Worm (Caenorhabditis elegans) whole organism, young adult: Measurements from ENCODE around the gene ztf-20.

Experiments used
- B0261.1 ChIP-seq: sonication (generic microtip); optimal IDR thresholded peaks from 2 replicates; lab custom pipeline; 2016; ENCODE audit warnings: mild to moderate bottlenecking, missing genetic modification characterization, moderate library complexity, missing compliant biosample characterization
- D2030.7 ChIP-seq: fragments of 200-800 bp; sonication (Bioruptor generic); IDR thresholded peaks from 2 replicates; pipeline ENCODE4 v1.3.6; 2022; ENCODE audit warnings: missing genetic modification reagents, missing genetic modification characterization, missing compliant biosample characterization
- F37B4.10 ChIP-seq: fragments of 200-800 bp; sonication (Bioruptor generic); IDR thresholded peaks from 2 replicates; pipeline ENCODE4 v1.3.6; 2022; ENCODE audit warnings: missing genetic modification characterization, missing compliant biosample characterization
- F57A8.1 ChIP-seq: fragments of 200-800 bp; sonication (Bioruptor generic); optimal IDR thresholded peaks from 2 replicates; lab custom pipeline; 2018; ENCODE audit warnings: mild to moderate bottlenecking, missing genetic modification characterization, moderate library complexity, missing compliant biosample characterization
- F57C9.4 ChIP-seq: sonication (generic microtip); optimal IDR thresholded peaks from 2 replicates; lab custom pipeline; 2017; ENCODE audit warnings: mild to moderate bottlenecking, missing genetic modification characterization, missing compliant biosample characterization
- K11D2.4 ChIP-seq: fragments of 200-800 bp; sonication (Bioruptor generic); IDR thresholded peaks from 2 replicates; pipeline ENCODE4 v1.3.6; 2022; ENCODE audit warnings: missing genetic modification reagents, missing genetic modification characterization, missing compliant biosample characterization
- Y56A3A.18 ChIP-seq: fragments of 200-800 bp; sonication (Bioruptor generic); IDR thresholded peaks from 2 replicates; pipeline ENCODE4 v1.3.6; 2022; ENCODE audit warnings: missing genetic modification reagents, missing genetic modification characterization, missing compliant biosample characterization
- Y67H2A.10 ChIP-seq: fragments of 200-800 bp; sonication (Bioruptor generic); conservative IDR thresholded peaks from 2 replicates; pipeline ENCODE4 v1.3.6; 2022; ENCODE audit warnings: missing genetic modification reagents, missing genetic modification characterization, missing compliant biosample characterization
- aptf-3 ChIP-seq: fragments of 200-800 bp; sonication (Bioruptor generic); IDR thresholded peaks from 2 replicates; pipeline ENCODE4 v1.3.6; 2022; ENCODE audit warnings: missing genetic modification characterization, missing compliant biosample characterization
- attf-3 ChIP-seq: fragments of 200-800 bp; sonication (Bioruptor generic); conservative IDR thresholded peaks from 2 replicates; pipeline ENCODE4 v1.3.6; 2022; ENCODE audit warnings: missing genetic modification reagents, missing genetic modification characterization, missing compliant biosample characterization
- ceh-27 ChIP-seq: fragments of 200-800 bp; sonication (Bioruptor generic); optimal IDR thresholded peaks from 2 replicates; lab custom pipeline; 2018; ENCODE audit warnings: mild to moderate bottlenecking, missing genetic modification characterization, moderate library complexity, missing compliant biosample characterization
- ceh-58 ChIP-seq: fragments of 200-800 bp; sonication (Bioruptor generic); IDR thresholded peaks from 2 replicates; pipeline ENCODE4 v1.3.6; 2022; ENCODE audit warnings: missing genetic modification characterization, missing compliant biosample characterization
- dpff-1 ChIP-seq: sonication (generic microtip); optimal IDR thresholded peaks from 2 replicates; lab custom pipeline; 2017; ENCODE audit warnings: mild to moderate bottlenecking, missing genetic modification characterization, missing compliant biosample characterization
- egrh-3 ChIP-seq: fragments of 200-800 bp; sonication (Bioruptor generic); IDR thresholded peaks from 2 replicates; pipeline ENCODE4 v1.3.6; 2022; ENCODE audit warnings: missing genetic modification reagents, missing genetic modification characterization, missing compliant biosample characterization
- hsf-1 ChIP-seq: fragments of 200-800 bp; sonication (Bioruptor generic); IDR thresholded peaks from 2 replicates; pipeline ENCODE4 v1.3.6; 2022; ENCODE audit warnings: missing genetic modification reagents, missing genetic modification characterization, missing compliant biosample characterization
- lir-1 ChIP-seq: fragments of 200-800 bp; sonication (Bioruptor generic); conservative IDR thresholded peaks from 2 replicates; pipeline ENCODE4 v1.3.6; 2022; ENCODE audit warnings: missing genetic modification reagents, missing genetic modification characterization, missing compliant biosample characterization
- nfyb-1 ChIP-seq: fragments of 200-800 bp; sonication (Bioruptor generic); IDR thresholded peaks from 2 replicates; pipeline ENCODE4 v1.3.6; 2022; ENCODE audit warnings: missing genetic modification reagents, missing genetic modification characterization, missing compliant biosample characterization
- pha-4 ChIP-seq: fragments of 150-350 bp; sonication (generic microtip); optimal IDR thresholded peaks from 2 replicates; lab custom pipeline; 2014; ENCODE audit warnings: missing biosample characterization, missing genetic modification reagents, missing genetic modification characterization
- rec-8 ChIP-seq, 2 experiments: sonication (generic microtip); optimal IDR thresholded peaks; 2 replicates each; lab custom pipeline; 2016; ENCODE audit warnings: mild to moderate bottlenecking in 2 of 2, missing genetic modification characterization in 2 of 2, missing genetic modification reagents in 2 of 2, missing genotype in 2 of 2, missing biosample characterization in 1 of 2, missing compliant biosample characterization in 1 of 2, moderate library complexity in 1 of 2
- rpc-1 ChIP-seq, 2 experiments: fragments of 150-350 bp in 1 of 2; sonication (generic microtip) in 1 of 2; optimal IDR thresholded peaks; 2 replicates each; lab custom pipeline; 2014 to 2018; ENCODE audit warnings: missing biosample characterization in 1 of 2, missing genetic modification characterization in 1 of 2, missing genetic modification reagents in 1 of 2, missing genotype in 1 of 2
- sdz-38 ChIP-seq: sonication (generic microtip); optimal IDR thresholded peaks from 2 replicates; lab custom pipeline; 2016; ENCODE audit warnings: missing genotype, missing genetic modification characterization, missing compliant biosample characterization
- sea-2 ChIP-seq: fragments of 200-800 bp; sonication (Bioruptor generic); IDR thresholded peaks from 2 replicates; pipeline ENCODE4 v1.3.6; 2022; ENCODE audit warnings: missing genetic modification characterization, missing compliant biosample characterization
- snpc-1.3 ChIP-seq: sonication (generic microtip); optimal IDR thresholded peaks from 2 replicates; lab custom pipeline; 2017; ENCODE audit warnings: missing genetic modification characterization, mild to moderate bottlenecking, missing compliant biosample characterization, antibody characterized with exemption, moderate library complexity, missing genotype, missing genetic modification reagents; ENCODE audit not compliant: insufficient read depth
- sptf-2 ChIP-seq: fragments of 200-800 bp; sonication (Bioruptor generic); optimal IDR thresholded peaks from 2 replicates; lab custom pipeline; 2018; ENCODE audit warnings: mild to moderate bottlenecking, missing genetic modification characterization, missing compliant biosample characterization
- tbp1 ChIP-seq: fragments of 200-800 bp; sonication (Bioruptor generic); optimal IDR thresholded peaks from 2 replicates; lab custom pipeline; 2018; ENCODE audit warnings: mild to moderate bottlenecking, missing genetic modification characterization, missing compliant biosample characterization
- unc-130 ChIP-seq: sonication (generic microtip); optimal IDR thresholded peaks from 2 replicates; lab custom pipeline; 2016; ENCODE audit warnings: missing genetic modification reagents, missing genetic modification characterization, missing compliant biosample characterization
- unc-62 ChIP-seq: fragments of 150-350 bp; optimal IDR thresholded peaks from 2 replicates; lab custom pipeline; 2014; ENCODE audit warnings: missing biosample characterization, missing genetic modification reagents, missing genetic modification characterization
- zfh-2 ChIP-seq: fragments of 200-800 bp; sonication (Bioruptor generic); conservative IDR thresholded peaks from 2 replicates; pipeline ENCODE4 v1.3.6; 2022; ENCODE audit warnings: missing genetic modification reagents, missing genetic modification characterization, missing compliant biosample characterization
- ztf-25 ChIP-seq: fragments of 200-800 bp; sonication (Bioruptor generic); IDR thresholded peaks from 2 replicates; pipeline ENCODE4 v1.3.6; 2022; ENCODE audit warnings: missing genetic modification reagents, missing genetic modification characterization, missing compliant biosample characterization
- ztf-28 ChIP-seq: fragments of 200-800 bp; sonication (Bioruptor generic); IDR thresholded peaks from 2 replicates; pipeline ENCODE4 v1.3.6; 2022; ENCODE audit warnings: missing genetic modification reagents, missing genetic modification characterization, missing compliant biosample characterization

ztf-20 gene

DNA sequence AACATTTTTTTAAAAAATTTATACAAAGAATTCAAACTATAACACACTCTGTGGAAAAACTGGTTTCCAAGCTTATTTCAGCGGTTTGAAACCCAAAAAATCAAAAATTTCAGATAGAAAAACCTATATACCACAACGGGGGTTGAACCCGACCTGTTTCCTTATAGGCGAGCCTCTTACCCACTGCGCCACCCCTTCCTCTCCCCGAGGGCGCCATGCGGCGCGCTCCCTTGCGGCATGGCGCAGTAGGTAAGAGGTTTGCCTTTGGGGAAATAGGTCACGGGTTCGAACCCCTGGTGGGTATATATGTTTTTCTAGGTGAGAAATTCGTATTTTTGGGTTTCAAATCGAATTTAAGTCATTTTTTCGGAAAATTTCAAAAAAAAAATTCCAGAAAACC is 46.9 kb downstream of the ztf-20 start:
- no peak for TF ChIP-seq nfyb-1 (GFP tag; lab: Robert Waterston, UW)
- TF ChIP-seq attf-3 (GFP tag; lab: Robert Waterston, UW): no peak
- no peak for TF ChIP-seq ztf-28
- no peak for TF ChIP-seq ceh-27 (GFP tag; lab: Kevin White, UChicago)
- TF ChIP-seq ceh-58 (GFP tag; lab: Robert Waterston, UW): no peak
- TF ChIP-seq F57C9.4 (tag; lab: Kevin White, UChicago): no peak
- no peak for TF ChIP-seq sdz-38 (tag; lab: Kevin White, UChicago)
- TF ChIP-seq unc-130 (GFP tag; lab: Kevin White, UChicago): no peak
- TF ChIP-seq ztf-25: no peak
- TF ChIP-seq snpc-1.3 (tag; lab: Kevin White, UChicago): no peak
- TF ChIP-seq lir-1 (GFP tag; lab: Robert Waterston, UW): no peak
- no peak for TF ChIP-seq F37B4.10 (GFP tag; lab: Robert Waterston, UW)
- TF ChIP-seq zfh-2 (GFP tag; lab: Robert Waterston, UW): no peak
- no peak for TF ChIP-seq Y67H2A.10 (GFP tag; lab: Robert Waterston, UW)

ce11 chrV:18912555-18912954 is 47.4 kb downstream of the ztf-20 start:
- TF ChIP-seq sdz-38 (tag; lab: Kevin White, UChicago) (no peak), egrh-3 (GFP tag; lab: Robert Waterston, UW) (peak; percentile 22; the same call in 1 of the 2 replicates), rpc-1 (optimal IDR thresholded peaks at IDR 0.05; lab: Kevin White, UChicago) (peak; percentile 20), rpc-1 (tag; optimal IDR thresholded peaks at IDR 0.05; lab: Kevin White, UChicago) (peak; percentile 54), B0261.1 (peak; percentile 22), tbp1 (GFP tag; lab: Kevin White, UChicago) (peak; percentile 73), Y56A3A.18 (GFP tag; lab: Robert Waterston, UW) (no peak), unc-62 (GFP tag; lab: Kevin White, UChicago) (no peak)

ce11 chrV:18911736-18912135 is 48.2 kb downstream of the ztf-20 start, which contains the start of gene cyp-42A1:
Gene cyp-42A1 (plus strand): TSS chrV:18912036.
- TF ChIP-seq sea-2 (no peak), nfyb-1 (GFP tag; lab: Robert Waterston, UW) (no peak), K11D2.4 (GFP tag; lab: Robert Waterston, UW) (no peak), dpff-1 (tag; lab: Kevin White, UChicago) (no peak)

DNA sequence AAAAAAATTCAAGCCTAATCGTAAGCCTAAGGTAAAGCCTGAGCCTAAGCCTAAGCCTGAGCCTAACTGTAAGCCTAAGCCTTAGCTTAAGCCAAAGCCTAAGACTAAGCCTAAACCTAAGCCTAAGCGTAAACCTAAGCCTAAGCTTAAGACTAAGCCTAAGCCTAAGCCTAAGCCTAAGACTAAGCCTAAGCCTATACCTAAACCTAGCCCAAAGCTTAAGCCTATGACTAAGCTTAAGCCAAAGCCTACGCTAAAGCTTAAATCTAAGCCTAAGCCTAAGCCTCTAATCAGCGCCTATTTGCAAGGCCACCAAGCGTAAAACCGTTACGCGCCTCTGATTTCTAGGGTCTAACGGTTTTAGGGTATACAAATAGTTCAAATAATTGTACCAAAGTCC is 50.3 kb downstream of the ztf-20 start:
- TF ChIP-seq hsf-1 (GFP tag; lab: Robert Waterston, UW): no peak
- TF ChIP-seq F57A8.1: no peak
- no peak for TF ChIP-seq sptf-2 (GFP tag; lab: Kevin White, UChicago)
- TF ChIP-seq aptf-3 (GFP tag; lab: Robert Waterston, UW): no peak
- TF ChIP-seq pha-4 (tag; lab: Kevin White, UChicago): no peak
- TF ChIP-seq D2030.7 (GFP tag; lab: Robert Waterston, UW): no peak
- TF ChIP-seq rec-8 (tag; optimal IDR thresholded peaks at IDR 0.05; lab: Kevin White, UChicago): no peak
